Fruit fly (Drosophila melanogaster): ENCODE data around the gene Ugt35B1.
A peak's percentile ranks its signal among the peaks of the same experiment; 100 is the strongest.

DNA sequence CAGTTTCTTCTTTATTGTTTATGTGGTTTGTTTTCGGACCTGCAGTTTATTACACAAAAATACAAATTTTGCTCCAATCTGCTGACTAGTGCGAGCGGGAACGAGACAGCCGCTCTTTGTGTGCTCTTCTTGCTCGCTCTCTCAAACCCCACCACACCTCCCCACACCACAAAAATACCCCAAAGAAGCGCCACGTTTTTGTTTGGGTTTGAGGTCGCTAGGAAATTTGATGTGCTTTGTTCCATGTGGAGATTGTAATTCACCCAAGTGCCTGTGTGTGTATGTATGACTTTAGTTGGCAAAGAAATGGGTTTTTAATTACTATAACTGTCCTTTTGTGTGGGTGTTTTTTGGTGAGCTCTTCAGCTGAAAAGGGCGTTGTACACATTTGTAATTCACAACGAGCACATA is 28.0 kb upstream of the Ugt35B1 start:
- TF ChIP-seq CG13894 (tag; optimal IDR thresholded peaks at IDR 0.05) (peak; percentile 43), ase (GFP tag; IDR thresholded peaks at IDR 0.05) (no peak)
